Worm (Caenorhabditis elegans) whole organism, L4 larva: ENCODE results near the gene AH9.3.

Source experiments
- ZK546.5 ChIP-seq, 2 experiments: sonication (generic microtip); optimal IDR thresholded peaks; 2 replicates each; lab custom pipeline; 2017; ENCODE audit warnings: missing biosample characterization in 2 of 2, missing genetic modification characterization in 2 of 2
- ama-1 ChIP-seq: fragments of 150-350 bp; optimal IDR thresholded peaks from 2 replicates; lab custom pipeline; 2014; ENCODE audit warnings: inconsistent platforms, mixed read lengths
- attf-4 ChIP-seq: sonication (generic microtip); optimal IDR thresholded peaks from 3 replicates; lab custom pipeline; 2017; ENCODE audit warnings: missing biosample characterization, missing genetic modification characterization
- hif-1 ChIP-seq, 2 experiments: sonication (generic microtip); optimal IDR thresholded peaks; 2 replicates each; lab custom pipeline; 2016 to 2017; ENCODE audit warnings: missing compliant biosample characterization in 2 of 2, missing genetic modification characterization in 2 of 2, missing genetic modification reagents in 2 of 2, missing genotype in 2 of 2, mild to moderate bottlenecking in 1 of 2
- lim-7 ChIP-seq: fragments of 200-800 bp; sonication (Bioruptor generic); IDR thresholded peaks from 2 replicates; pipeline ENCODE4 v1.3.6; 2022; ENCODE audit warnings: missing genetic modification characterization, missing compliant biosample characterization
- mdl-1 ChIP-seq, 2 experiments: fragments of 150-350 bp in 1 of 2; sonication (generic microtip) in 1 of 2; optimal IDR thresholded peaks; 2 replicates each; lab custom pipeline; 2014 to 2017; ENCODE audit warnings: missing biosample characterization in 2 of 2, missing genetic modification characterization in 2 of 2
- nhr-102 ChIP-seq: sonication (generic microtip); optimal IDR thresholded peaks from 2 replicates; lab custom pipeline; 2016; ENCODE audit warnings: mild to moderate bottlenecking, missing genetic modification characterization, moderate library complexity, missing compliant biosample characterization
- nhr-28 ChIP-seq: fragments of 150-350 bp; optimal IDR thresholded peaks from 2 replicates; lab custom pipeline; 2014; ENCODE audit warnings: missing biosample characterization, missing genetic modification characterization
- pqm-1 ChIP-seq: sonication (generic microtip); optimal IDR thresholded peaks from 2 replicates; lab custom pipeline; 2017; ENCODE audit warnings: missing biosample characterization, missing genetic modification characterization
- skn-1 ChIP-seq: fragments of 150-350 bp; optimal IDR thresholded peaks from 2 replicates; lab custom pipeline; 2014; ENCODE audit warnings: missing biosample characterization, missing genetic modification characterization

ce11 chrX:2258404-2258803, 2.5 kb downstream of the AH9.3 start:
- TF ChIP-seq nhr-28 (no peak), nhr-102 (no peak), lim-7 (GFP tag; lab: Robert Waterston, UW) (no peak), mdl-1 (tag; optimal IDR thresholded peaks at IDR 0.05; lab: Kevin White, UChicago) (no peak), ZK546.5 (tag; optimal IDR thresholded peaks at IDR 0.05; lab: Kevin White, UChicago) (no peak), pqm-1 (tag; lab: Kevin White, UChicago) (no peak), hif-1 (tag; optimal IDR thresholded peaks at IDR 0.05; lab: Kevin White, UChicago) (no peak), ama-1 (lab: Kevin White, UChicago) (no peak), skn-1 (tag; lab: Kevin White, UChicago) (no peak), attf-4 (no peak)
